Fruit fly (Drosophila melanogaster): ENCODE results near the gene peng.

The peng gene

dm6 chrX:21333135-21333534, 16.5 kb downstream of the peng start:
- no peak for TF ChIP-seq EcR (GFP tag; optimal IDR thresholded peaks at IDR 0.05)
- no peak for TF ChIP-seq Dll (optimal IDR thresholded peaks at IDR 0.05)
- no peak for TF ChIP-seq CG8478 (optimal IDR thresholded peaks at IDR 0.05)
- no peak for TF ChIP-seq usp (GFP tag; optimal IDR thresholded peaks at IDR 0.05)
- TF ChIP-seq pan (optimal IDR thresholded peaks at IDR 0.05) = no peak
- no peak for TF ChIP-seq psq (optimal IDR thresholded peaks at IDR 0.05)

dm6 chrX:21323933-21324688, 25.5 kb downstream of the peng start, which contains the start of the genes Dd and CG1486:
TSS of gene Dd (minus strand) at chrX:21324009.
TSS of gene CG1486 (plus strand) at chrX:21324046.
- TF ChIP-seq Dll (optimal IDR thresholded peaks at IDR 0.05) (no peak), pan (optimal IDR thresholded peaks at IDR 0.05) (no peak), usp (GFP tag; optimal IDR thresholded peaks at IDR 0.05) (no peak)

- TF ChIP-seq psq (optimal IDR thresholded peaks at IDR 0.05) = no peak
- TF ChIP-seq Dll (optimal IDR thresholded peaks at IDR 0.05) = no peak
- no peak for TF ChIP-seq usp (GFP tag; optimal IDR thresholded peaks at IDR 0.05)
- TF ChIP-seq CG8478 (optimal IDR thresholded peaks at IDR 0.05) = no peak
- no peak for TF ChIP-seq EcR (GFP tag; optimal IDR thresholded peaks at IDR 0.05)
- no peak for TF ChIP-seq pan (optimal IDR thresholded peaks at IDR 0.05)
Measured at dm6 chrX:21323171-21323695, 26.4 kb downstream of the peng start.

DNA sequence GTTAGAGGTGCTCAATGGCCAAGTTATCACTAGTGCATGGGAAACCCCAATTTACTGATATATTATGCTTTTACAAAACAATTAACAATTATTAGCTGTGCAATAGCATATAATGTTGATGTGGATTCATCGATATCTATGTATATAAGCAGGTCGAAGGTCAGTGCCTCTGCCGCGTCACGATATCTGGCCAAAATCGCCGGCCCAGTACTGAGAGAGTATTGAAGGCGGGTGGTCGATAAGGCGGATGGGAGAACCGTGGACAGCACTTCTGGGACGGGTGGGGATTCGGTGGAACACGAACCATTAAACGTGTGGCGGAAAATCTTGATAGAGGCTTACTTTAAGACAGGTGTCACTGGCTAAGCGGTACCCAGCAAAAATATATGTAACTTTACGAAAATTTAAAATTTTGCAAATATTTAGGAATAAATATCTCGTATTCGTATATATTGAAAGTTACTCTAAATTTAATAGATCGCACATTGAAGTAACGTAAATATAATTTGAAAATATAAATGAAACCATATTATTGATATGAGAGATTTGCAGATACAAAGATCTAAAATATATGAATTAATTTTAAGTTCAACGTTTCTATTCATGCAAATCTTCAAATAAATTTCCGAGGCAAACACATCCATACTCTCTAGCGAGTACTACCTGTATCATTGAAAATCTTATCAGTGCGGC, 27.2 kb downstream of the peng start:
- TF ChIP-seq pan (optimal IDR thresholded peaks at IDR 0.05) = no peak
- no peak for TF ChIP-seq usp (GFP tag; optimal IDR thresholded peaks at IDR 0.05)
- TF ChIP-seq Dll (optimal IDR thresholded peaks at IDR 0.05) = no peak
- TF ChIP-seq EcR (GFP tag; optimal IDR thresholded peaks at IDR 0.05) = no peak
- TF ChIP-seq CG8478 (optimal IDR thresholded peaks at IDR 0.05) = no peak
- TF ChIP-seq psq (optimal IDR thresholded peaks at IDR 0.05) = no peak

DNA sequence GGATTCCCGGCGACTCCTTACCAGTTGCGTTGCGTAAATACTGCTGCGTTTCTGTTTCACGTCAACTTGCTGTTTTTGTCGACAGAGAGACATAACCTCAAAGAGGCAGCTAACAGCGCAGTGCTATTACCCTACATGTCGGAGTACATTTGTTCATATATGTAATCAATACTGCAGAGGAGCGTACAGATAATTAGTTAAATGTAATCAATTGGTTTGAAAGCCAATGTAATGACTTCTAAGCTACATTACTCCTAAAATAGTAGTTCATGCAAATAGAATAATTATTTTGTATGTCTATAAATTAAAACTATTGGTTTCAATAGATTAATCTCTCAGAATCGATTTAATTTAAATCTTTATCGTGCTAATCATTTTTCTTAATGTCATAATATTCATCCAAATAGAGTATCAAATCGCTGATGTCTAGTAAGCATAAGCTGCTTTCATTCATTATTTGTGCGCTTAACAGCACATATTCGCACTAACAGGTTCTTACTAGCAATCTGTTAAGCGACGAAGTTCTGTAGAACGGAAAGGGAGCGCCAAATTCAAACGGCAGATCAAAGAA, 30.4 kb downstream of the peng start, which contains the start of the genes SLIRP1 and anox:
Gene SLIRP1 (minus strand): TSS at position 95 of the 571 bp plus-strand sequence.
Gene anox (minus strand): TSS at position 95 of the 571 bp plus-strand sequence.
- TF ChIP-seq pan (optimal IDR thresholded peaks at IDR 0.05) = no peak
- TF ChIP-seq CG8478 (optimal IDR thresholded peaks at IDR 0.05) = no peak
- no peak for TF ChIP-seq usp (GFP tag; optimal IDR thresholded peaks at IDR 0.05)
- no peak for TF ChIP-seq psq (optimal IDR thresholded peaks at IDR 0.05)
- no peak for TF ChIP-seq EcR (GFP tag; optimal IDR thresholded peaks at IDR 0.05)
- TF ChIP-seq Dll (optimal IDR thresholded peaks at IDR 0.05) = no peak

DNA sequence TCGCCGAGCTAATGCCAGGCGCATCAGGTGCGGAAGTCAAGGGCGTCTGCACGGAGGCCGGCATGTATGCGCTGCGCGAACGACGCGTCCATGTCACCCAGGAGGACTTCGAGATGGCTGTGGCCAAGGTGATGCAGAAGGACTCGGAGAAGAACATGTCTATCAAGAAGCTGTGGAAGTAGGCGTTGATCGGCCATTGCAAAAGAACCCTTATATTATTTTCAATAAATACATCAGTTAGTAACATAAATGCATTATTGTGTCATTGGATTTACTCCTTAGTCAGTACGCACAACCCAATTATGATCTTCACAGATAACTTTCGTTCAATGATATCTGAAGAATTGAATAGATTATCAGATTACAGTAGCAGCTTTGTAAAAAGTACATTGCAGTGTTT, 32.2 kb downstream of the peng start, which contains the start of gene CG1801:
Gene CG1801 (minus strand): TSS at position 101 of the 400 bp plus-strand sequence.
- TF ChIP-seq psq (optimal IDR thresholded peaks at IDR 0.05) = no peak
- no peak for TF ChIP-seq usp (GFP tag; optimal IDR thresholded peaks at IDR 0.05)
- TF ChIP-seq Dll (optimal IDR thresholded peaks at IDR 0.05) = no peak
- TF ChIP-seq EcR (GFP tag; optimal IDR thresholded peaks at IDR 0.05) = no peak
- no peak for TF ChIP-seq pan (optimal IDR thresholded peaks at IDR 0.05)
- no peak for TF ChIP-seq CG8478 (optimal IDR thresholded peaks at IDR 0.05)

DNA sequence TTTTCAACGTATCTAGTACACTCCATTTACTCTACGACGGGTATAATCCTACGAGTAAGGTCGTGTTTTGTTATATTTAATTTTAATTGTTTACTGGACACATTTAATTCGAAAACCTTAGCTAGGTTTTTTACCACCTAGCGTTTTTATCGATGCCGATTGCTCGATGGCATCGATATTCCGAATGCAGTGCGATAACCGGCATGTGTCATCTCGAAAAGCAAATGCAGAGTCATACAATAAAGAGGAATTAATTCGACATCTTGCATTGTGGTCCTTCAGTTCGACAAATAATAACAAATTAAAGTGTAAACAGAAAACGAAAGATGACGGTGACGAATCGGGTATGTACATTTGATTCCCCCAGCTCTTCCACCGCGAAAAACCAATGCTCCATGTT, 33.8 kb downstream of the peng start, which contains the start of gene Rpt6:
Gene Rpt6 (plus strand): TSS at position 201 of the 400 bp plus-strand sequence.
- TF ChIP-seq CG8478 (optimal IDR thresholded peaks at IDR 0.05) = no peak
- no peak for TF ChIP-seq EcR (GFP tag; optimal IDR thresholded peaks at IDR 0.05)
- TF ChIP-seq psq (optimal IDR thresholded peaks at IDR 0.05) = no peak
- no peak for TF ChIP-seq usp (GFP tag; optimal IDR thresholded peaks at IDR 0.05)
- TF ChIP-seq Dll (optimal IDR thresholded peaks at IDR 0.05) = no peak
- TF ChIP-seq pan (optimal IDR thresholded peaks at IDR 0.05) = no peak

dm6 chrX:21306485-21307142, 43.0 kb downstream of the peng start, which contains the start of gene Abca3:
TSS of gene Abca3 (minus strand) at chrX:21306665.
- no peak for TF ChIP-seq Dll (optimal IDR thresholded peaks at IDR 0.05)
- TF ChIP-seq usp (GFP tag; optimal IDR thresholded peaks at IDR 0.05) = no peak
